Fruit fly (Drosophila melanogaster) whole organism, embryonic: ENCODE data around the gene hydra.

ENCODE experiments used
- Antp ChIP-seq: fragments of 200-800 bp; sonication (Bioruptor generic); optimal IDR thresholded peaks from 3 replicates; lab custom pipeline; 2016; ENCODE audit warnings: missing biosample characterization, missing genetic modification characterization
- Bgb ChIP-seq: fragments of 200-800 bp; sonication (Bioruptor generic); IDR thresholded peaks from 2 replicates; pipeline ENCODE4 v1.3.6; 2022; ENCODE audit warnings: missing biosample characterization, missing genetic modification characterization; ENCODE audit not compliant: partially characterized antibody
- BtbVII ChIP-seq: fragments of 200-800 bp; sonication (Bioruptor generic); optimal IDR thresholded peaks from 3 replicates; lab custom pipeline; 2017; ENCODE audit warnings: missing biosample characterization, mild to moderate bottlenecking, missing genetic modification characterization
- CG10267 ChIP-seq: fragments of 200-800 bp; sonication (Bioruptor generic); optimal IDR thresholded peaks from 2 replicates; lab custom pipeline; 2018; ENCODE audit warnings: missing biosample characterization, mild to moderate bottlenecking, missing genetic modification characterization, moderate library complexity
- CG10431 ChIP-seq: fragments of 200-800 bp; sonication (Bioruptor generic); optimal IDR thresholded peaks from 3 replicates; lab custom pipeline; 2018; ENCODE audit warnings: missing biosample characterization, mild to moderate bottlenecking, missing genetic modification characterization
- CG11723 ChIP-seq: fragments of 200-800 bp; sonication (Bioruptor generic); optimal IDR thresholded peaks from 2 replicates; lab custom pipeline; 2017; ENCODE audit warnings: missing biosample characterization, mild to moderate bottlenecking, missing genetic modification characterization
- CG12659 ChIP-seq: fragments of 200-800 bp; sonication (Bioruptor generic); optimal IDR thresholded peaks from 3 replicates; lab custom pipeline; 2017; ENCODE audit warnings: mild to moderate bottlenecking, missing biosample characterization, missing genetic modification reagents, missing genetic modification characterization
- CG1529 ChIP-seq: fragments of 200-800 bp; sonication (Bioruptor generic); optimal IDR thresholded peaks from 3 replicates; lab custom pipeline; 2018; ENCODE audit warnings: missing biosample characterization, missing genetic modification characterization
- CG15601 ChIP-seq: fragments of 200-800 bp; sonication (Bioruptor generic); optimal IDR thresholded peaks from 3 replicates; lab custom pipeline; 2019; ENCODE audit warnings: missing biosample characterization, mild to moderate bottlenecking, missing genetic modification characterization, moderate library complexity
- CG17361 ChIP-seq: fragments of 200-800 bp; sonication (Bioruptor generic); IDR thresholded peaks from 3 replicates; pipeline ENCODE4 v1.3.6; 2022; ENCODE audit warnings: missing biosample characterization, missing genetic modification characterization
- CG17829 ChIP-seq: fragments of 200-800 bp; optimal IDR thresholded peaks from 2 replicates; lab custom pipeline; 2019; ENCODE audit warnings: missing biosample characterization, mild to moderate bottlenecking, missing genetic modification characterization, moderate library complexity
- CG18262 ChIP-seq: fragments of 200-800 bp; optimal IDR thresholded peaks from 3 replicates; lab custom pipeline; 2019; ENCODE audit warnings: missing biosample characterization, mild to moderate bottlenecking, missing genetic modification characterization, moderate library complexity
- CG2129 ChIP-seq: fragments of 200-800 bp; sonication (Bioruptor generic); IDR thresholded peaks from 2 replicates; pipeline ENCODE4 v1.3.6; 2022; ENCODE audit warnings: missing biosample characterization, missing genetic modification characterization; ENCODE audit not compliant: partially characterized antibody
- CG30403 ChIP-seq: fragments of 200-800 bp; sonication (Bioruptor generic); optimal IDR thresholded peaks from 3 replicates; lab custom pipeline; 2016; ENCODE audit warnings: missing biosample characterization, missing genetic modification characterization
- CG6813 ChIP-seq: fragments of 200-800 bp; sonication (Bioruptor generic); optimal IDR thresholded peaks from 2 replicates; lab custom pipeline; 2017; ENCODE audit warnings: missing biosample characterization, missing genetic modification characterization, mild to moderate bottlenecking, moderate library complexity, missing genetic modification reagents
- CG7556 ChIP-seq: fragments of 200-800 bp; sonication (Bioruptor generic); optimal IDR thresholded peaks from 2 replicates; lab custom pipeline; 2017; ENCODE audit warnings: missing biosample characterization, mild to moderate bottlenecking, missing genetic modification characterization
- CG7928 ChIP-seq: fragments of 200-800 bp; sonication (Bioruptor generic); optimal IDR thresholded peaks from 2 replicates; lab custom pipeline; 2017; ENCODE audit warnings: missing biosample characterization, mild to moderate bottlenecking, missing genetic modification characterization
- CG8089 ChIP-seq: fragments of 200-800 bp; sonication (Bioruptor generic); optimal IDR thresholded peaks from 3 replicates; lab custom pipeline; 2016; ENCODE audit warnings: missing biosample characterization, missing genetic modification characterization
- CG9437 ChIP-seq: fragments of 200-800 bp; sonication (Bioruptor generic); optimal IDR thresholded peaks from 2 replicates; lab custom pipeline; 2018; ENCODE audit warnings: missing biosample characterization, mild to moderate bottlenecking, missing genetic modification characterization
- Camta ChIP-seq: fragments of 200-800 bp; sonication (Bioruptor generic); optimal IDR thresholded peaks from 2 replicates; lab custom pipeline; 2016; ENCODE audit warnings: missing biosample characterization, missing genetic modification characterization
- Dip2 ChIP-seq: fragments of 200-800 bp; sonication (Bioruptor generic); IDR thresholded peaks from 2 replicates; pipeline ENCODE4 v1.3.6; 2022; ENCODE audit warnings: missing biosample characterization, missing genetic modification characterization
- Ets65A ChIP-seq: fragments of 200-800 bp; sonication (Bioruptor generic); peaks from one replicate; lab custom pipeline; 2016; ENCODE audit warnings: missing biosample characterization, missing genetic modification characterization
- NK7.1 ChIP-seq: fragments of 200-800 bp; sonication (Bioruptor generic); optimal IDR thresholded peaks from 3 replicates; lab custom pipeline; 2016; ENCODE audit warnings: missing biosample characterization, missing genetic modification characterization
- Ptx1 ChIP-seq: fragments of 200-800 bp; sonication (Bioruptor generic); IDR thresholded peaks from 2 replicates; pipeline ENCODE4 v1.3.6; 2022; ENCODE audit warnings: missing biosample characterization, missing genetic modification characterization
- Six4 ChIP-seq: fragments of 200-800 bp; sonication (Bioruptor generic); optimal IDR thresholded peaks from 2 replicates; lab custom pipeline; 2016; ENCODE audit warnings: missing biosample characterization, missing genetic modification characterization
- amos ChIP-seq: fragments of 200-800 bp; sonication (Bioruptor generic); IDR thresholded peaks from 2 replicates; pipeline ENCODE4 v1.3.6; 2022; ENCODE audit warnings: missing biosample characterization, missing genetic modification characterization; ENCODE audit not compliant: partially characterized antibody
- ap ChIP-seq: fragments of 200-800 bp; sonication (Bioruptor generic); IDR thresholded peaks from 2 replicates; pipeline ENCODE4 v1.3.6; 2022; ENCODE audit warnings: missing biosample characterization, missing genetic modification characterization
- bcd ChIP-seq: fragments of 200-800 bp; sonication (Bioruptor generic); optimal IDR thresholded peaks from 2 replicates; lab custom pipeline; 2017; ENCODE audit warnings: missing biosample characterization, mild to moderate bottlenecking, missing genetic modification characterization
- cato ChIP-seq: fragments of 200-800 bp; sonication (Bioruptor generic); optimal IDR thresholded peaks from 2 replicates; lab custom pipeline; 2016; ENCODE audit warnings: missing biosample characterization, missing genetic modification characterization, borderline replicate concordance
- chm ChIP-seq: fragments of 200-800 bp; sonication (Bioruptor generic); IDR thresholded peaks from 2 replicates; pipeline ENCODE4 v1.3.6; 2022; ENCODE audit warnings: missing biosample characterization, missing genetic modification characterization
- dan ChIP-seq: fragments of 200-800 bp; sonication (Bioruptor generic); IDR thresholded peaks from 2 replicates; pipeline ENCODE4 v1.3.6; 2022; ENCODE audit warnings: missing biosample characterization, missing genetic modification characterization
- dmrt11E ChIP-seq: fragments of 200-800 bp; sonication (Bioruptor generic); optimal IDR thresholded peaks from 3 replicates; lab custom pipeline; 2018; ENCODE audit warnings: missing biosample characterization, mild to moderate bottlenecking, missing genetic modification characterization, moderate library complexity
- dpn ChIP-seq, 2 experiments: fragments of 200-800 bp; sonication (Bioruptor generic); optimal IDR thresholded peaks; 3 replicates each; lab custom pipeline; 2016; ENCODE audit warnings: missing biosample characterization in 2 of 2, missing genetic modification characterization in 2 of 2
- en ChIP-seq: fragments of 200-800 bp; sonication (Bioruptor generic); optimal IDR thresholded peaks from 2 replicates; lab custom pipeline; 2016; ENCODE audit warnings: missing biosample characterization, missing genetic modification characterization
- fd3F ChIP-seq: fragments of 200-800 bp; sonication (Bioruptor generic); optimal IDR thresholded peaks from 2 replicates; lab custom pipeline; 2018; ENCODE audit warnings: missing biosample characterization, mild to moderate bottlenecking, missing genetic modification characterization, moderate library complexity
- grau ChIP-seq: fragments of 200-800 bp; optimal IDR thresholded peaks from 3 replicates; lab custom pipeline; 2019; ENCODE audit warnings: missing biosample characterization, mild to moderate bottlenecking, missing genetic modification characterization, moderate library complexity
- ind ChIP-seq: fragments of 200-800 bp; sonication (Bioruptor generic); optimal IDR thresholded peaks from 3 replicates; lab custom pipeline; 2016; ENCODE audit warnings: missing biosample characterization, missing genetic modification characterization
- lmd ChIP-seq: fragments of 200-800 bp; sonication (Bioruptor generic); IDR thresholded peaks from 2 replicates; pipeline ENCODE4 v1.3.6; 2022; ENCODE audit warnings: missing biosample characterization, missing genetic modification characterization
- lola ChIP-seq, 3 experiments: fragments of >200 bp in 2 of 3; fragments of 200-800 bp in 1 of 3; sonication (Bioruptor generic) in 1 of 3; optimal IDR thresholded peaks; 2 replicates each; lab custom pipeline; 2017 to 2019; ENCODE audit warnings: missing biosample characterization in 3 of 3, missing genetic modification characterization in 3 of 3, mild to moderate bottlenecking in 1 of 3, moderate library complexity in 1 of 3
- prd ChIP-seq, 3 experiments: fragments of >200 bp in 2 of 3; fragments of 200-800 bp in 1 of 3; sonication (Bioruptor generic) in 1 of 3; optimal IDR thresholded peaks in 2 of 3; IDR thresholded peaks in 1 of 3; 2 replicates in 2 of 3; 3 replicates in 1 of 3; pipeline versions ENCODE4 v1.3.6 to Lab custom; 2017 to 2022; ENCODE audit warnings: missing biosample characterization in 1 of 3, missing genetic modification characterization in 1 of 3
- row ChIP-seq: fragments of 200-800 bp; sonication (Bioruptor generic); IDR thresholded peaks from 3 replicates; pipeline ENCODE4 v1.3.6; 2022; ENCODE audit warnings: missing biosample characterization, missing genetic modification characterization
- sd ChIP-seq: fragments of 200-800 bp; sonication (Bioruptor generic); optimal IDR thresholded peaks from 3 replicates; lab custom pipeline; 2018; ENCODE audit warnings: missing biosample characterization, mild to moderate bottlenecking, missing genetic modification characterization, moderate library complexity
- seq ChIP-seq: fragments of 200-800 bp; sonication (Bioruptor generic); IDR thresholded peaks from 2 replicates; pipeline ENCODE4 v1.3.6; 2022; ENCODE audit warnings: missing biosample characterization, missing genetic modification characterization
- sob ChIP-seq: fragments of 200-800 bp; sonication (Bioruptor generic); IDR thresholded peaks from 2 replicates; pipeline ENCODE4 v1.3.6; 2022; ENCODE audit warnings: missing biosample characterization, missing genetic modification characterization
- sqz ChIP-seq: fragments of 200-800 bp; sonication (Bioruptor generic); optimal IDR thresholded peaks from 3 replicates; lab custom pipeline; 2018; ENCODE audit warnings: missing biosample characterization, mild to moderate bottlenecking, missing genetic modification characterization
- tap ChIP-seq: fragments of 200-800 bp; optimal IDR thresholded peaks from 3 replicates; lab custom pipeline; 2019; ENCODE audit warnings: missing biosample characterization, mild to moderate bottlenecking, missing genetic modification characterization, moderate library complexity
- tin ChIP-seq: fragments of 200-800 bp; sonication (Bioruptor generic); optimal IDR thresholded peaks from 3 replicates; lab custom pipeline; 2016; ENCODE audit warnings: missing biosample characterization, missing genetic modification characterization
- unpg ChIP-seq: fragments of 200-800 bp; sonication (Bioruptor generic); optimal IDR thresholded peaks from 3 replicates; lab custom pipeline; 2018; ENCODE audit warnings: missing biosample characterization, mild to moderate bottlenecking, missing genetic modification characterization, moderate library complexity
- wdn ChIP-seq: fragments of 200-800 bp; sonication (Bioruptor generic); IDR thresholded peaks from 2 replicates; pipeline ENCODE4 v1.3.6; 2022; ENCODE audit warnings: missing biosample characterization, missing genetic modification characterization
- zfh2 ChIP-seq: fragments of 200-800 bp; sonication (Bioruptor generic); optimal IDR thresholded peaks from 2 replicates; lab custom pipeline; 2016; ENCODE audit warnings: missing biosample characterization, missing genetic modification characterization

The hydra gene

DNA sequence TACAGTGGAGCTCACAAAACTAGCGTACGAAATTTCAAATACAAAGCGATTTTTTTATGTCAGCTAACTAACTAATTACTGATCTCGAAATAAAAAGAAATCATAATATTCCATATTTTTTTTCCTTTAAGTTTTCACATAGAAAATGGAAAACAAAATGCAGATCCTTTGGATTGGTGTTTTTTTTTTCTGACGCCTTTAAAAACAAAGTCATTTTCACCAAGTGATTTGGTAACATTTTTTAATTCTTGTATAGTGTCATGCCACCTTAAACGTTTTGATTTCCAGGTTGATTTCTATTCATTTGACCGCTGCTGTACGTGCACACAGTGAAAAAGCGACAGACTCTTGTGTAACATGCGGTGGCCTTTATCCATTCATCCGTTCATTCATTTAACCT is 45.7 kb downstream of the hydra start (continued):
- TF ChIP-seq Six4, result peak; percentile 19
- peak; percentile 4 for TF ChIP-seq CG8089 (GFP tag; lab: Kevin White, UChicago)
- peak; percentile 3 for TF ChIP-seq dmrt11E (tag; lab: Kevin White, UChicago)
- TF ChIP-seq sqz, result peak; percentile 4
- no peak for TF ChIP-seq CG1529 (GFP tag; lab: Kevin White, UChicago)
- TF ChIP-seq chm (GFP tag; lab: Robert Waterston, UW), result no peak
- peak; percentile 25 to 28 for TF ChIP-seq dpn (GFP tag; optimal IDR thresholded peaks at IDR 0.05; lab: Kevin White, UChicago)
- TF ChIP-seq zfh2 (GFP tag; lab: Kevin White, UChicago), result peak; percentile 13
- TF ChIP-seq Bgb (GFP tag; lab: Robert Waterston, UW), result no peak
- peak; percentile 66; the same call in 2 of the 3 replicates for TF ChIP-seq CG17361 (GFP tag; lab: Robert Waterston, UW)
- TF ChIP-seq CG7556 (GFP tag; lab: Kevin White, UChicago), result peak; percentile 70
- TF ChIP-seq bcd (GFP tag; lab: Kevin White, UChicago), result peak; percentile 57
- peak; percentile 43 for TF ChIP-seq lmd (GFP tag; lab: Robert Waterston, UW)
- TF ChIP-seq CG2129 (GFP tag; lab: Robert Waterston, UW), result no peak
- TF ChIP-seq grau (tag; lab: Kevin White, UChicago), result peak; percentile 9
- no peak for TF ChIP-seq fd3F (GFP tag; lab: Kevin White, UChicago)
- TF ChIP-seq Ptx1 (GFP tag; lab: Robert Waterston, UW), result peak; percentile 35
- no peak for TF ChIP-seq prd (optimal IDR thresholded peaks at IDR 0.05; lab: Kevin White, UChicago)
- peak; percentile 46; the same call in 1 of the 3 replicates for TF ChIP-seq prd (GFP tag; IDR thresholded peaks at IDR 0.05; lab: Robert Waterston, UW)
- TF ChIP-seq sob (GFP tag; lab: Robert Waterston, UW), result 0 out of 2 replicates have a peak, but pooled peaks have one; percentile 14
- TF ChIP-seq CG7928 (GFP tag; lab: Kevin White, UChicago), result no peak
- peak; percentile 29 for TF ChIP-seq Antp
- TF ChIP-seq CG18262, result peak; percentile 23
- peak; percentile 6 for TF ChIP-seq tap (tag; lab: Kevin White, UChicago)
- peak; percentile 40 for TF ChIP-seq CG12659 (GFP tag; lab: Kevin White, UChicago)
- TF ChIP-seq ap (GFP tag; lab: Robert Waterston, UW), result no peak
- TF ChIP-seq BtbVII (GFP tag; lab: Kevin White, UChicago), result peak; percentile 61
- TF ChIP-seq NK7.1 (GFP tag; lab: Kevin White, UChicago), result peak; percentile 4
- TF ChIP-seq seq (GFP tag; lab: Robert Waterston, UW), result no peak
- no peak for TF ChIP-seq sd (tag; lab: Kevin White, UChicago)
- peak; percentile 17 for TF ChIP-seq en (GFP tag; lab: Kevin White, UChicago)
- TF ChIP-seq tin (GFP tag; lab: Kevin White, UChicago), result peak; percentile 18
- TF ChIP-seq wdn, result no peak
- peak; percentile 5 for TF ChIP-seq CG6813 (GFP tag; lab: Kevin White, UChicago)
- TF ChIP-seq CG30403 (GFP tag; lab: Kevin White, UChicago), result peak; percentile 58
- TF ChIP-seq lola (GFP tag; optimal IDR thresholded peaks at IDR 0.05; lab: Kevin White, UChicago), result peak in 1 of 3 experiments; percentile 9
- no peak for TF ChIP-seq CG10431 (GFP tag; lab: Kevin White, UChicago)
- peak; percentile 21 for TF ChIP-seq CG11723 (GFP tag; lab: Kevin White, UChicago)
- peak; percentile 8 for TF ChIP-seq CG15601 (tag; lab: Kevin White, UChicago)
- peak; percentile 86 for TF ChIP-seq Ets65A
- TF ChIP-seq Dip2 (GFP tag; lab: Robert Waterston, UW), result no peak
- peak; percentile 67 for TF ChIP-seq row (GFP tag; lab: Robert Waterston, UW)
- peak; percentile 6 for TF ChIP-seq Camta (GFP tag; lab: Kevin White, UChicago)
- peak; percentile 50 for TF ChIP-seq CG10267 (tag; lab: Kevin White, UChicago)
- peak; percentile 35 for TF ChIP-seq unpg
- no peak for TF ChIP-seq amos
- TF ChIP-seq ind, result peak; percentile 51
- no peak for TF ChIP-seq CG17829
- peak; percentile 42 for TF ChIP-seq CG9437
- no peak for TF ChIP-seq cato (GFP tag; lab: Kevin White, UChicago)
- no peak for TF ChIP-seq dan (GFP tag; lab: Robert Waterston, UW)
